Fruit fly (Drosophila melanogaster): Measurements from ENCODE around the gene CG1421.

The CG1421 gene

dm6 chr2L:21902693-21903092 is at the start of gene CG1421:
TSS of gene CG1421 (plus strand) at chr2L:21902993.
- TF ChIP-seq CG17801 (GFP tag; optimal IDR thresholded peaks at IDR 0.05; ENCODE audit: partially characterized antibody) = no peak

dm6 chr2L:21853416-21853815 is 49.4 kb upstream of the CG1421 start:
- no peak for TF ChIP-seq CG17801 (GFP tag; optimal IDR thresholded peaks at IDR 0.05; ENCODE audit: partially characterized antibody)

dm6 chr2L:21855064-21855463 is 47.7 kb upstream of the CG1421 start:
- TF ChIP-seq CG17801 (GFP tag; optimal IDR thresholded peaks at IDR 0.05; ENCODE audit: partially characterized antibody) = no peak

- no peak for TF ChIP-seq CG17801 (GFP tag; optimal IDR thresholded peaks at IDR 0.05; ENCODE audit: partially characterized antibody)
Observed at dm6 chr2L:21855824-21856223, 47.0 kb upstream of the CG1421 start.

- no peak for TF ChIP-seq CG17801 (GFP tag; optimal IDR thresholded peaks at IDR 0.05; ENCODE audit: partially characterized antibody)
Observed at dm6 chr2L:21857744-21858143, 45.0 kb upstream of the CG1421 start.

- TF ChIP-seq CG17801 (GFP tag; optimal IDR thresholded peaks at IDR 0.05; ENCODE audit: partially characterized antibody) = no peak
Observed at dm6 chr2L:21860566-21860965, 42.2 kb upstream of the CG1421 start.

- TF ChIP-seq CG17801 (GFP tag; optimal IDR thresholded peaks at IDR 0.05; ENCODE audit: partially characterized antibody) = no peak
Observed at dm6 chr2L:21863544-21863945, 39.2 kb upstream of the CG1421 start.

dm6 chr2L:21866362-21866761 is 36.4 kb upstream of the CG1421 start:
- TF ChIP-seq CG17801 (GFP tag; optimal IDR thresholded peaks at IDR 0.05; ENCODE audit: partially characterized antibody) = no peak

dm6 chr2L:21867040-21867981 is 35.5 kb upstream of the CG1421 start:
- no peak for TF ChIP-seq CG17801 (GFP tag; optimal IDR thresholded peaks at IDR 0.05; ENCODE audit: partially characterized antibody)

dm6 chr2L:21868712-21869280 is 34.0 kb upstream of the CG1421 start:
- no peak for TF ChIP-seq CG17801 (GFP tag; optimal IDR thresholded peaks at IDR 0.05; ENCODE audit: partially characterized antibody)

dm6 chr2L:21871708-21872107 is 31.1 kb upstream of the CG1421 start:
- TF ChIP-seq CG17801 (GFP tag; optimal IDR thresholded peaks at IDR 0.05; ENCODE audit: partially characterized antibody) = no peak

- TF ChIP-seq CG17801 (GFP tag; optimal IDR thresholded peaks at IDR 0.05; ENCODE audit: partially characterized antibody) = no peak
Observed at dm6 chr2L:21873696-21874095, 29.1 kb upstream of the CG1421 start.

- no peak for TF ChIP-seq CG17801 (GFP tag; optimal IDR thresholded peaks at IDR 0.05; ENCODE audit: partially characterized antibody)
Observed at dm6 chr2L:21877006-21877405, 25.8 kb upstream of the CG1421 start.

dm6 chr2L:21879411-21879810 is 23.4 kb upstream of the CG1421 start:
- TF ChIP-seq CG17801 (GFP tag; optimal IDR thresholded peaks at IDR 0.05; ENCODE audit: partially characterized antibody) = no peak

dm6 chr2L:21881504-21882124 is 21.2 kb upstream of the CG1421 start:
- no peak for TF ChIP-seq CG17801 (GFP tag; optimal IDR thresholded peaks at IDR 0.05; ENCODE audit: partially characterized antibody)

dm6 chr2L:21885502-21885901 is 17.3 kb upstream of the CG1421 start:
- no peak for TF ChIP-seq CG17801 (GFP tag; optimal IDR thresholded peaks at IDR 0.05; ENCODE audit: partially characterized antibody)

All from ovary, adult (tissue).